Fruit fly (Drosophila melanogaster) whole organism, embryonic: ENCODE results near the gene CG8675.

Source experiments
- Atf-2 ChIP-seq: fragments of 200-800 bp; sonication (Bioruptor generic); optimal IDR thresholded peaks from 2 replicates; lab custom pipeline; 2016; ENCODE audit warnings: missing biosample characterization, missing genetic modification characterization
- Atf6 ChIP-seq: fragments of 200-800 bp; sonication (Bioruptor generic); IDR thresholded peaks from 2 replicates; pipeline ENCODE4 v1.3.6; 2022; ENCODE audit warnings: missing biosample characterization, missing genetic modification characterization
- B-H2 ChIP-seq: fragments of 200-800 bp; sonication (Bioruptor generic); optimal IDR thresholded peaks from 2 replicates; lab custom pipeline; 2018; ENCODE audit warnings: missing biosample characterization, mild to moderate bottlenecking, missing genetic modification characterization
- BEAF-32 ChIP-seq: fragments of 200-800 bp; sonication (Bioruptor generic); optimal IDR thresholded peaks from 3 replicates; lab custom pipeline; 2017; ENCODE audit warnings: missing biosample characterization, missing genetic modification characterization, mild to moderate bottlenecking, moderate library complexity, missing genetic modification reagents
- Blimp-1 ChIP-seq: fragments of 200-800 bp; sonication (Bioruptor generic); optimal IDR thresholded peaks from 3 replicates; lab custom pipeline; 2018; ENCODE audit warnings: missing biosample characterization, missing genetic modification characterization, mild to moderate bottlenecking, moderate library complexity, missing genetic modification reagents
- CG10267 ChIP-seq: fragments of 200-800 bp; sonication (Bioruptor generic); optimal IDR thresholded peaks from 2 replicates; lab custom pipeline; 2018; ENCODE audit warnings: missing biosample characterization, mild to moderate bottlenecking, missing genetic modification characterization, moderate library complexity
- CG10654 ChIP-seq: fragments of 200-800 bp; sonication (Bioruptor generic); optimal IDR thresholded peaks from 2 replicates; lab custom pipeline; 2016; ENCODE audit warnings: missing biosample characterization, missing genetic modification characterization
- CG11504 ChIP-seq: fragments of 200-800 bp; sonication (Bioruptor generic); optimal IDR thresholded peaks from 3 replicates; lab custom pipeline; 2019; ENCODE audit warnings: missing biosample characterization, mild to moderate bottlenecking, missing genetic modification characterization, moderate library complexity
- CG12659 ChIP-seq: fragments of 200-800 bp; sonication (Bioruptor generic); optimal IDR thresholded peaks from 3 replicates; lab custom pipeline; 2017; ENCODE audit warnings: mild to moderate bottlenecking, missing biosample characterization, missing genetic modification reagents, missing genetic modification characterization
- CG12744 ChIP-seq: fragments of 200-800 bp; sonication (Bioruptor generic); optimal IDR thresholded peaks from 2 replicates; lab custom pipeline; 2016; ENCODE audit warnings: missing biosample characterization, missing genetic modification characterization
- CG13296 ChIP-seq: fragments of 200-800 bp; sonication (Bioruptor generic); optimal IDR thresholded peaks from 3 replicates; lab custom pipeline; 2018; ENCODE audit warnings: missing biosample characterization, mild to moderate bottlenecking, missing genetic modification characterization
- CG13624 ChIP-seq: fragments of 200-800 bp; sonication (Bioruptor generic); optimal IDR thresholded peaks from 2 replicates; lab custom pipeline; 2016; ENCODE audit warnings: missing biosample characterization, missing genetic modification characterization
- CG14710 ChIP-seq: fragments of 200-800 bp; sonication (Bioruptor generic); optimal IDR thresholded peaks from 3 replicates; lab custom pipeline; 2019; ENCODE audit warnings: missing biosample characterization, mild to moderate bottlenecking, missing genetic modification characterization, moderate library complexity
- CG15479 ChIP-seq: fragments of 200-800 bp; sonication (Bioruptor generic); optimal IDR thresholded peaks from 3 replicates; lab custom pipeline; 2019; ENCODE audit warnings: missing biosample characterization, mild to moderate bottlenecking, missing genetic modification characterization, moderate library complexity
- CG1647 ChIP-seq: fragments of 200-800 bp; sonication (Bioruptor generic); optimal IDR thresholded peaks from 3 replicates; lab custom pipeline; 2016; ENCODE audit warnings: missing biosample characterization, missing genetic modification characterization
- CG17912 ChIP-seq: fragments of 200-800 bp; sonication (Bioruptor generic); optimal IDR thresholded peaks from 2 replicates; lab custom pipeline; 2018; ENCODE audit warnings: missing biosample characterization, mild to moderate bottlenecking, missing genetic modification characterization
- CG33213 ChIP-seq: fragments of 200-800 bp; sonication (Bioruptor generic); optimal IDR thresholded peaks from 3 replicates; lab custom pipeline; 2016; ENCODE audit warnings: missing biosample characterization, missing genetic modification characterization
- CG33557 ChIP-seq: fragments of 200-800 bp; sonication (Bioruptor generic); optimal IDR thresholded peaks from 2 replicates; lab custom pipeline; 2019; ENCODE audit warnings: missing biosample characterization, mild to moderate bottlenecking, missing genetic modification characterization, moderate library complexity
- CG34422 ChIP-seq: fragments of 200-800 bp; sonication (Bioruptor generic); IDR thresholded peaks from 3 replicates; pipeline ENCODE4 v1.3.6; 2022; ENCODE audit warnings: missing biosample characterization, missing genetic modification characterization
- CG3995 ChIP-seq: fragments of 200-800 bp; sonication (Bioruptor generic); optimal IDR thresholded peaks from 3 replicates; lab custom pipeline; 2016; ENCODE audit warnings: missing biosample characterization, missing genetic modification characterization
- CG5180 ChIP-seq: fragments of 200-800 bp; sonication (Bioruptor generic); optimal IDR thresholded peaks from 3 replicates; lab custom pipeline; 2017; ENCODE audit warnings: missing biosample characterization, missing genetic modification characterization, mild to moderate bottlenecking, moderate library complexity, missing genetic modification reagents
- CG6765 ChIP-seq: fragments of 200-800 bp; sonication (Bioruptor generic); optimal IDR thresholded peaks from 3 replicates; lab custom pipeline; 2017; ENCODE audit warnings: missing biosample characterization, mild to moderate bottlenecking, missing genetic modification characterization
- CG8281 ChIP-seq: fragments of 200-800 bp; sonication (Bioruptor generic); optimal IDR thresholded peaks from 2 replicates; lab custom pipeline; 2018; ENCODE audit warnings: missing biosample characterization, mild to moderate bottlenecking, missing genetic modification characterization, moderate library complexity
- CG9932 ChIP-seq: fragments of 200-800 bp; sonication (Bioruptor generic); IDR thresholded peaks from 2 replicates; pipeline ENCODE4 v1.3.6; 2022; ENCODE audit warnings: missing biosample characterization, missing genetic modification characterization
- CrebB ChIP-seq: fragments of 200-800 bp; sonication (Bioruptor generic); optimal IDR thresholded peaks from 3 replicates; lab custom pipeline; 2018; ENCODE audit warnings: missing biosample characterization, mild to moderate bottlenecking, missing genetic modification characterization
- Dip3 ChIP-seq: fragments of 200-800 bp; sonication (Bioruptor generic); optimal IDR thresholded peaks from 3 replicates; lab custom pipeline; 2016; ENCODE audit warnings: missing biosample characterization, missing genetic modification characterization
- Drgx ChIP-seq: fragments of 200-800 bp; sonication (Bioruptor generic); IDR thresholded peaks from 2 replicates; pipeline ENCODE4 v1.3.6; 2022; ENCODE audit warnings: missing biosample characterization, missing genetic modification characterization
- H2.0 ChIP-seq: fragments of 200-800 bp; sonication (Bioruptor generic); IDR thresholded peaks from 2 replicates; pipeline ENCODE4 v1.3.6; 2022; ENCODE audit warnings: missing biosample characterization, missing genetic modification characterization
- Hr51 ChIP-seq, 2 experiments: fragments of 200-800 bp; sonication (Bioruptor generic); optimal IDR thresholded peaks; 2 replicates in 1 of 2; 3 replicates in 1 of 2; lab custom pipeline; 2016 to 2018; ENCODE audit warnings: missing biosample characterization in 2 of 2, missing genetic modification characterization in 2 of 2, mild to moderate bottlenecking in 1 of 2, moderate library complexity in 1 of 2
- Hsf ChIP-seq: fragments of 200-800 bp; sonication (Bioruptor generic); optimal IDR thresholded peaks from 3 replicates; lab custom pipeline; 2016; ENCODE audit warnings: missing biosample characterization, missing genetic modification characterization
- Lpt ChIP-seq: fragments of >200 bp; optimal IDR thresholded peaks from 2 replicates; lab custom pipeline; 2018; ENCODE audit warnings: missing biosample characterization, missing genetic modification characterization
- MESR4 ChIP-seq: fragments of 200-800 bp; sonication (Bioruptor generic); optimal IDR thresholded peaks from 2 replicates; lab custom pipeline; 2018; ENCODE audit warnings: missing biosample characterization, mild to moderate bottlenecking, missing genetic modification characterization, moderate library complexity
- Max ChIP-seq: fragments of 200-800 bp; sonication (Bioruptor generic); optimal IDR thresholded peaks from 2 replicates; lab custom pipeline; 2016; ENCODE audit warnings: missing biosample characterization, mild to moderate bottlenecking, missing genetic modification characterization
- Myb ChIP-seq: fragments of 200-800 bp; sonication (Bioruptor generic); optimal IDR thresholded peaks from 2 replicates; lab custom pipeline; 2016; ENCODE audit warnings: missing biosample characterization, missing genetic modification characterization
- Rfx ChIP-seq: fragments of 200-800 bp; sonication (Bioruptor generic); IDR thresholded peaks from 2 replicates; pipeline ENCODE4 v1.3.6; 2022; ENCODE audit warnings: missing biosample characterization, missing genetic modification characterization
- Six4 ChIP-seq: fragments of 200-800 bp; sonication (Bioruptor generic); optimal IDR thresholded peaks from 2 replicates; lab custom pipeline; 2016; ENCODE audit warnings: missing biosample characterization, missing genetic modification characterization
- Usf ChIP-seq: fragments of 200-800 bp; sonication (Bioruptor generic); optimal IDR thresholded peaks from 2 replicates; lab custom pipeline; 2017; ENCODE audit warnings: missing genotype, missing biosample characterization, missing genetic modification characterization
- Xbp1 ChIP-seq: fragments of 200-800 bp; sonication (Bioruptor generic); optimal IDR thresholded peaks from 3 replicates; lab custom pipeline; 2016; ENCODE audit warnings: missing biosample characterization, mild to moderate bottlenecking, missing genetic modification characterization
- Xrp1 ChIP-seq: fragments of 200-800 bp; sonication (Bioruptor generic); IDR thresholded peaks from 2 replicates; pipeline ENCODE4 v1.3.6; 2022; ENCODE audit warnings: missing biosample characterization, missing genetic modification characterization
- YL-1 ChIP-seq: fragments of 200-800 bp; sonication (Bioruptor generic); optimal IDR thresholded peaks from 3 replicates; lab custom pipeline; 2017; ENCODE audit warnings: missing biosample characterization, mild to moderate bottlenecking, missing genetic modification characterization
- ap ChIP-seq: fragments of 200-800 bp; sonication (Bioruptor generic); IDR thresholded peaks from 2 replicates; pipeline ENCODE4 v1.3.6; 2022; ENCODE audit warnings: missing biosample characterization, missing genetic modification characterization
- ase ChIP-seq: fragments of 200-800 bp; sonication (Bioruptor generic); IDR thresholded peaks from 3 replicates; pipeline ENCODE4 v1.3.6; 2022; ENCODE audit warnings: missing biosample characterization, missing genetic modification characterization
- bcd ChIP-seq: fragments of 200-800 bp; sonication (Bioruptor generic); optimal IDR thresholded peaks from 2 replicates; lab custom pipeline; 2017; ENCODE audit warnings: missing biosample characterization, mild to moderate bottlenecking, missing genetic modification characterization
- bigmax ChIP-seq: fragments of 200-800 bp; sonication (Bioruptor generic); optimal IDR thresholded peaks from 2 replicates; lab custom pipeline; 2018; ENCODE audit warnings: missing biosample characterization, mild to moderate bottlenecking, missing genetic modification characterization
- hbn ChIP-seq: fragments of 200-800 bp; sonication (Bioruptor generic); IDR thresholded peaks from 2 replicates; pipeline ENCODE4 v1.3.6; 2022; ENCODE audit warnings: missing biosample characterization, missing genetic modification characterization; ENCODE audit not compliant: partially characterized antibody
- ken ChIP-seq: fragments of 200-800 bp; sonication (Bioruptor generic); IDR thresholded peaks from 3 replicates; pipeline ENCODE4 v1.3.6; 2022; ENCODE audit warnings: missing biosample characterization, missing genetic modification characterization
- nmo ChIP-seq: fragments of 200-800 bp; sonication (Bioruptor generic); optimal IDR thresholded peaks from 2 replicates; lab custom pipeline; 2018; ENCODE audit warnings: missing biosample characterization, mild to moderate bottlenecking, missing genetic modification characterization, moderate library complexity
- pita ChIP-seq: fragments of 200-800 bp; sonication (Bioruptor generic); optimal IDR thresholded peaks from 2 replicates; lab custom pipeline; 2017; ENCODE audit warnings: missing biosample characterization, mild to moderate bottlenecking, missing genetic modification characterization
- row ChIP-seq: fragments of 200-800 bp; sonication (Bioruptor generic); IDR thresholded peaks from 3 replicates; pipeline ENCODE4 v1.3.6; 2022; ENCODE audit warnings: missing biosample characterization, missing genetic modification characterization
- vfl ChIP-seq: fragments of 200-800 bp; sonication (Bioruptor generic); optimal IDR thresholded peaks from 2 replicates; lab custom pipeline; 2016; ENCODE audit warnings: missing biosample characterization, missing genetic modification characterization
- z ChIP-seq: fragments of 200-800 bp; sonication (Bioruptor generic); IDR thresholded peaks from 3 replicates; pipeline ENCODE4 v1.3.6; 2022; ENCODE audit warnings: missing biosample characterization, missing genetic modification characterization
- zf30C ChIP-seq: fragments of 200-800 bp; sonication (Bioruptor generic); optimal IDR thresholded peaks from 3 replicates; lab custom pipeline; 2018; ENCODE audit warnings: missing biosample characterization, mild to moderate bottlenecking, missing genetic modification characterization

The CG8675 gene

dm6 chrX:17226681-17227019 is 22.7 kb downstream of the CG8675 start, which contains the start of gene CG10598 (continued):
- TF ChIP-seq ken (GFP tag; lab: Robert Waterston, UW) = no peak
- TF ChIP-seq vfl (GFP tag; lab: Kevin White, UChicago) = no peak
- no peak for TF ChIP-seq CG10267 (tag; lab: Kevin White, UChicago)
- TF ChIP-seq B-H2 (GFP tag; lab: Kevin White, UChicago) = no peak
- TF ChIP-seq CG12659 (GFP tag; lab: Kevin White, UChicago) = peak; percentile 11
- TF ChIP-seq CG13296 (GFP tag; lab: Kevin White, UChicago) = no peak
- TF ChIP-seq hbn (GFP tag; lab: Robert Waterston, UW) = no peak
- TF ChIP-seq MESR4 (GFP tag; lab: Kevin White, UChicago) = no peak
- no peak for TF ChIP-seq Blimp-1
- TF ChIP-seq Six4 (GFP tag; lab: Kevin White, UChicago) = no peak
- no peak for TF ChIP-seq CrebB (tag; lab: Kevin White, UChicago)
- TF ChIP-seq CG11504 = peak; percentile 8
- TF ChIP-seq Rfx (GFP tag; lab: Robert Waterston, UW) = peak; percentile 50
- TF ChIP-seq CG12744 (GFP tag; lab: Kevin White, UChicago) = no peak
- TF ChIP-seq zf30C (GFP tag; lab: Kevin White, UChicago) = no peak
- no peak for TF ChIP-seq CG13624 (GFP tag; lab: Kevin White, UChicago)
- TF ChIP-seq CG8281 = no peak
- TF ChIP-seq Max = no peak
- no peak for TF ChIP-seq Xrp1 (GFP tag; lab: Robert Waterston, UW)
- peak; percentile 10 for TF ChIP-seq Usf (GFP tag; lab: Kevin White, UChicago)
- TF ChIP-seq BEAF-32 (GFP tag; lab: Kevin White, UChicago) = no peak
- no peak for TF ChIP-seq Myb
- no peak for TF ChIP-seq CG34422 (GFP tag; lab: Robert Waterston, UW)
- no peak for TF ChIP-seq CG33213 (GFP tag; lab: Kevin White, UChicago)
- TF ChIP-seq Hsf (GFP tag; lab: Kevin White, UChicago) = no peak
- TF ChIP-seq CG33557 (GFP tag; lab: Kevin White, UChicago) = no peak
- TF ChIP-seq bigmax (GFP tag; lab: Kevin White, UChicago) = no peak
- no peak for TF ChIP-seq Xbp1 (GFP tag; lab: Kevin White, UChicago)
- TF ChIP-seq CG6765 (GFP tag; lab: Kevin White, UChicago) = no peak
- no peak for TF ChIP-seq CG10654 (GFP tag; lab: Kevin White, UChicago)
- TF ChIP-seq Lpt (GFP tag; lab: Kevin White, UChicago) = no peak
- TF ChIP-seq row (GFP tag; lab: Robert Waterston, UW) = 0 out of 3 replicates have a peak, but pooled peaks have one; percentile 32
- no peak for TF ChIP-seq ase (GFP tag; lab: Robert Waterston, UW)
- TF ChIP-seq CG14710 (tag; lab: Kevin White, UChicago) = no peak
- TF ChIP-seq nmo (GFP tag; lab: Kevin White, UChicago) = no peak
- no peak for TF ChIP-seq CG5180 (GFP tag; lab: Kevin White, UChicago)
- TF ChIP-seq CG9932 (GFP tag; lab: Robert Waterston, UW) = peak; percentile 43; the same call in 1 of the 2 replicates
- no peak for TF ChIP-seq CG1647
- no peak for TF ChIP-seq pita (GFP tag; lab: Kevin White, UChicago)
- no peak for TF ChIP-seq ap
- TF ChIP-seq H2.0 = no peak
- no peak for TF ChIP-seq Drgx (GFP tag; lab: Robert Waterston, UW)
- TF ChIP-seq z (GFP tag; lab: Robert Waterston, UW) = no peak
- peak; percentile 5 for TF ChIP-seq bcd (GFP tag; lab: Kevin White, UChicago)
- no peak for TF ChIP-seq Hr51 (GFP tag; optimal IDR thresholded peaks at IDR 0.05; lab: Kevin White, UChicago)
- no peak for TF ChIP-seq CG17912 (GFP tag; lab: Kevin White, UChicago)
- no peak for TF ChIP-seq Atf-2 (GFP tag; lab: Kevin White, UChicago)
- TF ChIP-seq Dip3 = no peak
- TF ChIP-seq CG15479 = no peak
- TF ChIP-seq YL-1 (GFP tag; lab: Kevin White, UChicago) = no peak
- TF ChIP-seq CG3995 (GFP tag; lab: Kevin White, UChicago) = no peak
- no peak; the same call in 1 of the 2 replicates for TF ChIP-seq Atf6 (GFP tag; lab: Robert Waterston, UW)
